Fruit fly (Drosophila melanogaster): ENCODE measurements around the gene Reph.

The Reph gene

DNA sequence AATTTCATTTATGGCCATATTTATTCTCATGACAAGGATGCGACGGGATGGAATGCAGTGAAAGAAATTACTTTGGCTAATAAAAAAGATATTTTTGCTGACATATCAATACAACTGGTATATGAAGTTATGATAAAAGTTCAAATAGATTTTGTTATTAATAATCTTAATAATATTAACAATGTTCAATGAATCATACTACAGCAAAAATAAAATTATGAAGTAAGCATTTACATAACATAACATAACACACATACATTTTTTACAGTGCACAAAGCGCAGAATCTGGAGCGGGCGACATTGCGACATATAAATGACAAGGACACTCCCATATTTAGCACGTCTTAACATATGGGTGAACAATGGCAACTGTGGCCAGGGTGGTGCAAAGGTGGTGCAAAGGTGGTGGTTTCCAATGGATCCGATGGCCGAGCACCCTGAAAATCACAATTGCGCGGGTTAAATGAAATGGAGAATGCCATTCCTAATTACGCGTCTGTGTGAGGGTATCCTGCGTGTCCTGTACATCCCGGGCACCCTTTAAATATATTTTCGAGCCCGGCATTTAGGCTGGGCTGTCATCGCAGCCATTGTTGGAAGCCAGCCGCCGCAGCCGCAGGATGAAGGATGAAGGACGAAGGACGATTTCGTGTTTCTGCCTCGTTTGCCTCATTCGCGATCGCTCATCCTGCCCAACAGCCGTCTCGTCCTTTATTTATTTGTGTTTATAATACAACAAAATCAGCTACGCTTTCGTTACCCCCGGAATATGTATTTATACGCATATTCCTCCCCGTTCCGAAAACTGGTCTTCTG, 41.8 kb downstream of the Reph start (continued):
- TF ChIP-seq Spps (tag; optimal IDR thresholded peaks at IDR 0.05): no peak
- peak; percentile 62 for TF ChIP-seq nerfin-1 (tag; optimal IDR thresholded peaks at IDR 0.05)
- TF ChIP-seq Nf-YB (GFP tag; optimal IDR thresholded peaks at IDR 0.05): peak; percentile 49
- no peak for TF ChIP-seq CG11456 (GFP tag; IDR thresholded peaks at IDR 0.05)
- peak; percentile 31 for TF ChIP-seq CG7839 (tag; optimal IDR thresholded peaks at IDR 0.05)
- no peak for TF ChIP-seq Deaf1 (tag; optimal IDR thresholded peaks at IDR 0.05)
- TF ChIP-seq CG7786 (GFP tag; optimal IDR thresholded peaks at IDR 0.05): no peak
- TF ChIP-seq CG17361 (GFP tag; IDR thresholded peaks at IDR 0.05): peak; percentile 25; the same call in 1 of the 3 replicates
- TF ChIP-seq cwo (GFP tag; optimal IDR thresholded peaks at IDR 0.05): no peak
- peak; percentile 21 for TF ChIP-seq grau (tag; optimal IDR thresholded peaks at IDR 0.05)
- no peak for TF ChIP-seq CG16779 (GFP tag; IDR thresholded peaks at IDR 0.05)
- no peak for TF ChIP-seq Hmx (GFP tag; optimal IDR thresholded peaks at IDR 0.05)
- no peak for TF ChIP-seq ato (GFP tag; IDR thresholded peaks at IDR 0.05; ENCODE audit: partially characterized antibody)
- TF ChIP-seq mld (GFP tag; IDR thresholded peaks at IDR 0.05; ENCODE audit: partially characterized antibody): no peak
- TF ChIP-seq Hey (tag; optimal IDR thresholded peaks at IDR 0.05): no peak
- no peak for TF ChIP-seq Dll (GFP tag; IDR thresholded peaks at IDR 0.05; ENCODE audit: partially characterized antibody)
- no peak for TF ChIP-seq slp2 (GFP tag; optimal IDR thresholded peaks at IDR 0.05)
- no peak for TF ChIP-seq dysf (GFP tag; IDR thresholded peaks at IDR 0.05)
- no peak for TF ChIP-seq CG7556 (GFP tag; optimal IDR thresholded peaks at IDR 0.05)
- no peak for TF ChIP-seq salm (tag; optimal IDR thresholded peaks at IDR 0.05)
- no peak for TF ChIP-seq CG31365 (tag; optimal IDR thresholded peaks at IDR 0.05)
- TF ChIP-seq Ets97D (GFP tag; optimal IDR thresholded peaks at IDR 0.05): no peak
- no peak for TF ChIP-seq CG10565 (GFP tag; optimal IDR thresholded peaks at IDR 0.05)
- TF ChIP-seq Sox100B (GFP tag; optimal IDR thresholded peaks at IDR 0.05): peak; percentile 13
- no peak for TF ChIP-seq CG12744 (GFP tag; optimal IDR thresholded peaks at IDR 0.05)
- no peak for TF ChIP-seq aop (GFP tag; IDR thresholded peaks at IDR 0.05)
- TF ChIP-seq Sry-β (GFP tag; optimal IDR thresholded peaks at IDR 0.05): no peak
- peak; percentile 83 for TF ChIP-seq gsb-n (tag; optimal IDR thresholded peaks at IDR 0.05)
- TF ChIP-seq CG12391 (tag; optimal IDR thresholded peaks at IDR 0.05): peak; percentile 50
- TF ChIP-seq lbe (GFP tag; optimal IDR thresholded peaks at IDR 0.05): no peak
- TF ChIP-seq ewg (GFP tag; optimal IDR thresholded peaks at IDR 0.05): no peak
- TF ChIP-seq CG30403 (GFP tag; optimal IDR thresholded peaks at IDR 0.05): no peak
- TF ChIP-seq Side (GFP tag; optimal IDR thresholded peaks at IDR 0.05): no peak
- TF ChIP-seq Mad (GFP tag; optimal IDR thresholded peaks at IDR 0.05): no peak
- no peak for TF ChIP-seq CG18764 (GFP tag; optimal IDR thresholded peaks at IDR 0.05)
- TF ChIP-seq sqz (GFP tag; optimal IDR thresholded peaks at IDR 0.05): no peak
- no peak for TF ChIP-seq CG5245 (GFP tag; optimal IDR thresholded peaks at IDR 0.05)
- TF ChIP-seq CG12299 (tag; optimal IDR thresholded peaks at IDR 0.05): no peak
- no peak for TF ChIP-seq CG13894 (tag; optimal IDR thresholded peaks at IDR 0.05)
- TF ChIP-seq sug (tag; optimal IDR thresholded peaks at IDR 0.05): no peak
- TF ChIP-seq bigmax (GFP tag; optimal IDR thresholded peaks at IDR 0.05): no peak
- no peak for TF ChIP-seq ash1 (GFP tag; optimal IDR thresholded peaks at IDR 0.05)
- TF ChIP-seq Stat92E (GFP tag; optimal IDR thresholded peaks at IDR 0.05): no peak
- peak; percentile 21 for TF ChIP-seq fd96Cb (tag; optimal IDR thresholded peaks at IDR 0.05)
- no peak for TF ChIP-seq nom (GFP tag; optimal IDR thresholded peaks at IDR 0.05)
- TF ChIP-seq peb (GFP tag; IDR thresholded peaks at IDR 0.05): no peak
- no peak for TF ChIP-seq psq (GFP tag; optimal IDR thresholded peaks at IDR 0.05)
- TF ChIP-seq CG3407 (GFP tag; optimal IDR thresholded peaks at IDR 0.05): no peak
- TF ChIP-seq CG12155 (GFP tag; optimal IDR thresholded peaks at IDR 0.05): no peak
